Worm (Caenorhabditis elegans) whole organism, L4/young adult: ENCODE data around the gene ZK666.1.

Source experiments
- dao-5 ChIP-seq: sonication (generic microtip); optimal IDR thresholded peaks from 2 replicates; lab custom pipeline; 2016; ENCODE audit warnings: missing genotype, missing genetic modification characterization, moderate library complexity, missing compliant biosample characterization
- him-1 ChIP-seq: sonication (generic microtip); optimal IDR thresholded peaks from 2 replicates; lab custom pipeline; 2016; ENCODE audit warnings: missing genotype, missing genetic modification reagents, missing genetic modification characterization, missing compliant biosample characterization

DNA sequence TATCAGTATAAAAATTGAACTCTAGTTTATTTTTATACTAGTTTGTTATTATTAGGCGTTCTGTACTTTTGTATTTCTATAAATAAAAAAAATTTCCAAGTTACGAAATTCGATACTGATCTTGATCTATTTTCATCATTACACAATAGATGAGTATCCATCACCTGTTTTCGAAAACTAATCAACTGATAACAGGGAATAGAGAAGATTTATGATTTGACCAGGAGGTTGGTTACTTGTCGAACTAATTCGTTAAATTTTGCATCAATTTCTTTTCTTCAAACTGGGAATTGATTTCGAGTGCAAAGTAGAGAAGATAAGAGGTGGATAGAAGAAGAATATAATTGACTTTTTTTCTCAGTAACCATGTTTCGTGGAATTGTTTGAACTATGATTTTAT, 44.3 kb upstream of the ZK666.1 start:
- no peak for TF ChIP-seq dao-5 (tag; lab: Kevin White, UChicago)
- TF ChIP-seq him-1: no peak
